Worm (Caenorhabditis elegans) whole organism, early embryonic: ENCODE results near the gene sri-26.

ENCODE experiments used
- F13C5.2 ChIP-seq: sonication (generic microtip); optimal IDR thresholded peaks from 2 replicates; lab custom pipeline; 2017; ENCODE audit warnings: mild to moderate bottlenecking, missing genetic modification characterization, inconsistent platforms, missing compliant biosample characterization
- aly-1 ChIP-seq: sonication (generic microtip); optimal IDR thresholded peaks from 2 replicates; lab custom pipeline; 2016; ENCODE audit warnings: missing genetic modification characterization, missing compliant biosample characterization
- ama-1 ChIP-seq: fragments of 150-350 bp; optimal IDR thresholded peaks from 2 replicates; lab custom pipeline; 2014
- ceh-13 ChIP-seq: fragments of 200-800 bp; sonication (Bioruptor generic); optimal IDR thresholded peaks from 2 replicates; lab custom pipeline; 2018; ENCODE audit warnings: mild to moderate bottlenecking, missing genetic modification characterization, missing compliant biosample characterization
- ets-7 ChIP-seq: sonication (generic microtip); optimal IDR thresholded peaks from 2 replicates; lab custom pipeline; 2016; ENCODE audit warnings: missing genotype, missing genetic modification characterization, missing compliant biosample characterization
- flt-1 ChIP-seq: fragments of 200-800 bp; sonication (Bioruptor generic); IDR thresholded peaks from 2 replicates; pipeline ENCODE4 v1.3.6; 2022; ENCODE audit warnings: missing genetic modification characterization, missing compliant biosample characterization
- hmbx-1 ChIP-seq: sonication (generic microtip); optimal IDR thresholded peaks from 2 replicates; lab custom pipeline; 2016; ENCODE audit warnings: mild to moderate bottlenecking, missing genetic modification characterization, missing compliant biosample characterization
- hmg-4 ChIP-seq: fragments of 200-800 bp; sonication (Bioruptor generic); optimal IDR thresholded peaks from 2 replicates; lab custom pipeline; 2018; ENCODE audit warnings: mild to moderate bottlenecking, missing genetic modification characterization, missing compliant biosample characterization
- pes-1 ChIP-seq: fragments of 200-800 bp; sonication (Bioruptor generic); IDR thresholded peaks from 2 replicates; pipeline ENCODE4 v1.3.6; 2022; ENCODE audit warnings: missing genetic modification reagents, missing genetic modification characterization, missing compliant biosample characterization
- sea-1 ChIP-seq: fragments of 200-800 bp; sonication (Bioruptor generic); conservative IDR thresholded peaks from 2 replicates; pipeline ENCODE4 v1.3.6; 2022; ENCODE audit warnings: missing genetic modification characterization, missing compliant biosample characterization
- tbx-37 ChIP-seq: fragments of 200-800 bp; sonication (Bioruptor generic); conservative IDR thresholded peaks from 2 replicates; pipeline ENCODE4 v1.3.6; 2022; ENCODE audit warnings: missing genetic modification reagents, missing genetic modification characterization, missing compliant biosample characterization

- TF ChIP-seq ama-1 (lab: Kevin White, UChicago) = no peak
- TF ChIP-seq pes-1 (GFP tag; lab: Robert Waterston, UW) = no peak
- no peak for TF ChIP-seq F13C5.2
- TF ChIP-seq hmg-4 = no peak
- TF ChIP-seq aly-1 (tag; lab: Kevin White, UChicago) = no peak
- TF ChIP-seq ets-7 = no peak
- TF ChIP-seq flt-1 (GFP tag; lab: Robert Waterston, UW) = no peak
- no peak for TF ChIP-seq tbx-37 (GFP tag; lab: Robert Waterston, UW)
- no peak for TF ChIP-seq sea-1
- TF ChIP-seq hmbx-1 (tag; lab: Kevin White, UChicago) = no peak
- no peak for TF ChIP-seq ceh-13 (GFP tag; lab: Kevin White, UChicago)
Observed at ce11 chrV:15182407-15182806, 32.9 kb upstream of the sri-26 start, which contains the start of gene fbxa-84.
